Worm (Caenorhabditis elegans): ENCODE results near the gene pdha-1.

pdha-1 gene

DNA sequence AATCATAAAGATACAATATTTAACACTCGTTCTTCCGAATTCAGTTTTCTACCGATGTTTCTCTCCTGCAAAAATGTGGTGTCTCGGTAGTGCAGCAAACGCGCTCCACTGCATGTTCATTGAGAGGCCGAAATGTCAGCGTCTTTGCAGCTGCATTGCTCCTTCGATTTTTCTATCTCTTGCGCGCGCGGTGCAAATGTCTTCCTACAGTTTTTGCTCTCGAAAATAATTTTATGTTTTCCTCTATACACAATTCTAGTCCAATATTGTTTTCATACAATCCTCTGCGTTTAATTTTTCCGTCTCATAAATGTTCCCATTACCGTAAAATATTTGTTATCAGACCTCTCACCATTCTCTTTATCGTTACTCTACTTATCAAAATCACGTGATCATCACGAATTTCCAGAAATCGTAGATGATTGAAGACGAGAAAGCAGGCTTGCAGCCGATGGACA is 3.7 kb upstream of the pdha-1 start, which contains the start of gene ufd-2 (continued):
- TF ChIP-seq ccch-3 (GFP tag; optimal IDR thresholded peaks at IDR 0.05) (no peak), attf-3 (GFP tag; conservative IDR thresholded peaks at IDR 0.05) (peak; percentile 59; the same call in 1 of the 2 replicates), ceh-58 (GFP tag; IDR thresholded peaks at IDR 0.05) (no peak), ceh-91 (GFP tag; IDR thresholded peaks at IDR 0.05) (0 out of 2 replicates have a peak, but pooled peaks have one; percentile 62), mel-28 (tag; optimal IDR thresholded peaks at IDR 0.05; ENCODE audit: borderline replicate concordance) (no peak), ztf-28 (GFP tag; IDR thresholded peaks at IDR 0.05) (no peak), nhr-90 (tag; optimal IDR thresholded peaks at IDR 0.05) (no peak), egrh-3 (GFP tag; IDR thresholded peaks at IDR 0.05) (peak; percentile 64), attf-5 (GFP tag; optimal IDR thresholded peaks at IDR 0.05) (peak; percentile 82), aptf-3 (GFP tag; IDR thresholded peaks at IDR 0.05) (no peak), hlh-12 (tag; optimal IDR thresholded peaks at IDR 0.05) (no peak), lin-35 (GFP tag; optimal IDR thresholded peaks at IDR 0.05) (peak in 1 of 3 experiments; percentile 31), madf-8 (GFP tag; conservative IDR thresholded peaks at IDR 0.05) (peak; percentile 53; the same call in 1 of the 2 replicates), unc-62 (GFP tag; optimal IDR thresholded peaks at IDR 0.05) (no peak), cebp-1 (GFP tag; IDR thresholded peaks at IDR 0.05) (no peak), cebp-1 (tag; optimal IDR thresholded peaks at IDR 0.05) (no peak), repo-1 (tag; optimal IDR thresholded peaks at IDR 0.05) (no peak), lsy-27 (tag; optimal IDR thresholded peaks at IDR 0.05; ENCODE audit: borderline replicate concordance, insufficient read depth) (no peak), sptf-2 (GFP tag; optimal IDR thresholded peaks at IDR 0.05) (no peak), K12H6.12 (tag; optimal IDR thresholded peaks at IDR 0.05) (peak; percentile 46), F57C9.4 (tag; optimal IDR thresholded peaks at IDR 0.05) (no peak), ceh-40 (GFP tag; IDR thresholded peaks at IDR 0.05) (no peak), rec-8 (tag; optimal IDR thresholded peaks at IDR 0.05) (no peak), zfh-2 (GFP tag; conservative IDR thresholded peaks at IDR 0.05) (no peak), nfyb-1 (GFP tag; IDR thresholded peaks at IDR 0.05) (no peak), ekl-4 (GFP tag; IDR thresholded peaks at IDR 0.05) (no peak), let-607 (tag; optimal IDR thresholded peaks at IDR 0.05) (peak in 1 of 2 experiments; percentile 17), ceh-79 (tag; optimal IDR thresholded peaks at IDR 0.05) (no peak), madf-10 (tag; optimal IDR thresholded peaks at IDR 0.05) (no peak), zim-3 (tag; optimal IDR thresholded peaks at IDR 0.05) (no peak), Y79H2A.3 (GFP tag; conservative IDR thresholded peaks at IDR 0.05) (no peak), F55B11.4 (tag; optimal IDR thresholded peaks at IDR 0.05; ENCODE audit: borderline replicate concordance, insufficient read depth) (no peak), atf-7 (tag; optimal IDR thresholded peaks at IDR 0.05) (no peak), snpc-4 (GFP tag; optimal IDR thresholded peaks at IDR 0.05) (no peak), snpc-4 (tag; optimal IDR thresholded peaks at IDR 0.05) (peak in 2 of 4 experiments; percentile 22 to 25), lin-26 (GFP tag; IDR thresholded peaks at IDR 0.05) (peak; percentile 68; the same call in 1 of the 2 replicates), hsf-1 (GFP tag; IDR thresholded peaks at IDR 0.05) (0 out of 2 replicates have a peak, but pooled peaks have one; percentile 28), snpc-3.4 (tag; optimal IDR thresholded peaks at IDR 0.05) (no peak), hmg-20 (GFP tag; IDR thresholded peaks at IDR 0.05) (no peak), ama-1 (optimal IDR thresholded peaks at IDR 0.05) (no peak), ama-1 (GFP tag; optimal IDR thresholded peaks at IDR 0.05) (no peak), lag-1 (GFP tag; IDR thresholded peaks at IDR 0.05) (no peak), lir-1 (GFP tag; conservative IDR thresholded peaks at IDR 0.05) (no peak), fkh-3 (tag; optimal IDR thresholded peaks at IDR 0.05) (no peak), lin-54 (GFP tag; optimal IDR thresholded peaks at IDR 0.05) (no peak), F57A8.1 (GFP tag; optimal IDR thresholded peaks at IDR 0.05) (no peak), ceh-100 (GFP tag; IDR thresholded peaks at IDR 0.05) (peak; percentile 93), K11D2.4 (GFP tag; IDR thresholded peaks at IDR 0.05) (no peak), efl-1 (GFP tag; optimal IDR thresholded peaks at IDR 0.05) (peak; percentile 84)
